Worm (Caenorhabditis elegans) whole organism, late embryonic: Measurements from ENCODE around the gene Y105C5B.1418.

Experiments used
- K02D7.2 ChIP-seq: sonication (generic microtip); optimal IDR thresholded peaks from 2 replicates; lab custom pipeline; 2017; ENCODE audit warnings: mild to moderate bottlenecking, missing genetic modification characterization, missing compliant biosample characterization
- ama-1 ChIP-seq: fragments of 150-350 bp; optimal IDR thresholded peaks from 2 replicates; lab custom pipeline; 2014
- ceh-31 ChIP-seq: sonication (generic microtip); optimal IDR thresholded peaks from 2 replicates; lab custom pipeline; 2016; ENCODE audit warnings: missing genetic modification characterization, missing compliant biosample characterization
- ceh-6 ChIP-seq: fragments of 200-800 bp; sonication (Bioruptor generic); optimal IDR thresholded peaks from 2 replicates; lab custom pipeline; 2018; ENCODE audit warnings: mild to moderate bottlenecking, missing genetic modification characterization, missing compliant biosample characterization
- dmd-4 ChIP-seq: sonication (generic microtip); optimal IDR thresholded peaks from 2 replicates; lab custom pipeline; 2016; ENCODE audit warnings: borderline replicate concordance, missing genetic modification characterization, missing compliant biosample characterization
- nhr-11 ChIP-seq: fragments of 150-350 bp; optimal IDR thresholded peaks from 2 replicates; lab custom pipeline; 2014; ENCODE audit warnings: missing biosample characterization, missing genetic modification characterization
- pag-3 ChIP-seq: sonication (generic microtip); optimal IDR thresholded peaks from 2 replicates; lab custom pipeline; 2016; ENCODE audit warnings: missing compliant biosample characterization, missing genetic modification characterization, borderline replicate concordance
- ref-2 ChIP-seq: sonication (generic microtip); optimal IDR thresholded peaks from 2 replicates; lab custom pipeline; 2016; ENCODE audit warnings: missing genetic modification characterization, missing compliant biosample characterization
- sox-4 ChIP-seq: sonication (generic microtip); optimal IDR thresholded peaks from 2 replicates; lab custom pipeline; 2017; ENCODE audit warnings: mild to moderate bottlenecking, missing genetic modification characterization, inconsistent platforms, missing compliant biosample characterization
- ttx-3 ChIP-seq: sonication (generic microtip); optimal IDR thresholded peaks from 2 replicates; lab custom pipeline; 2016; ENCODE audit warnings: missing genetic modification reagents, missing genetic modification characterization, missing compliant biosample characterization
- unc-42 ChIP-seq: sonication (generic microtip); optimal IDR thresholded peaks from 2 replicates; lab custom pipeline; 2016; ENCODE audit warnings: missing genotype, missing genetic modification characterization, missing compliant biosample characterization

DNA sequence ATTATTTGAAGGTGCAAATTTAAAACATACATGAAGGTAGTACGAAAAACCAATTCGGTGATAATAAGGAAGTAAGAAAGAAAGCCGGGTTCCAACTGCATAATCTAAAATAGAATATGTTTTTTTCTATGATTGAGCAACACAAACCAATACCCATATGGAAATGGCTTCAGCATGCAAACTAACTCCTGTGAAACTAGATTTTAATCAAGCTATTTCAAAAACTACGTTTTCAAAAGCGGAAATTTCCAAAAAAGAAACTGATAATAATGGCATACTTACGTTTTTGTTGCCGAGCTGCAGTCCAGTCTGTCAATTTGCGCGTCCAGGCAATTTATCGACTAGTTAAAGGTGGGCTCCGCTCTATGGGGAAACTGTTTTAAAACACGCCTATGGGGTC lies at the start of gene Y105C5B.1418:
- TF ChIP-seq K02D7.2 (no peak), ceh-6 (GFP tag; lab: Kevin White, UChicago) (no peak), ref-2 (no peak), nhr-11 (tag; lab: Kevin White, UChicago) (no peak), dmd-4 (no peak), unc-42 (no peak), ttx-3 (tag; lab: Kevin White, UChicago) (no peak), ceh-31 (tag; lab: Kevin White, UChicago) (no peak), ama-1 (lab: Kevin White, UChicago) (no peak), pag-3 (tag; lab: Kevin White, UChicago) (no peak), sox-4 (tag; lab: Kevin White, UChicago) (no peak)
